Worm (Caenorhabditis elegans) whole organism, L4 larva: ENCODE measurements around the gene ntp-1.

Source experiments
- F44E2.7 ChIP-seq: fragments of 200-800 bp; sonication (Bioruptor generic); IDR thresholded peaks from 2 replicates; pipeline ENCODE4 v2.1.2; 2022; ENCODE audit warnings: missing genetic modification characterization, missing compliant biosample characterization
- ceh-28 ChIP-seq: fragments of 150-350 bp; optimal IDR thresholded peaks from 2 replicates; lab custom pipeline; 2014; ENCODE audit warnings: missing biosample characterization, missing genetic modification reagents, missing genetic modification characterization
- ceh-44 ChIP-seq: fragments of 200-800 bp; sonication (Bioruptor generic); IDR thresholded peaks from 2 replicates; pipeline ENCODE4 v1.3.6; 2022; ENCODE audit warnings: missing genetic modification reagents, missing genetic modification characterization, missing compliant biosample characterization
- fos-1 ChIP-seq: fragments of 150-350 bp; optimal IDR thresholded peaks from 2 replicates; lab custom pipeline; 2014; ENCODE audit warnings: missing biosample characterization, missing genetic modification characterization
- hlh-30 ChIP-seq: sonication (generic microtip); optimal IDR thresholded peaks from 2 replicates; lab custom pipeline; 2017; ENCODE audit warnings: antibody characterized with exemption, mild to moderate bottlenecking, missing genetic modification characterization, missing compliant biosample characterization; ENCODE audit not compliant: insufficient read depth
- nhr-111 ChIP-seq: fragments of 200-800 bp; sonication (Bioruptor generic); optimal IDR thresholded peaks from 2 replicates; lab custom pipeline; 2018; ENCODE audit warnings: mild to moderate bottlenecking, missing genetic modification characterization, missing compliant biosample characterization
- vab-7 ChIP-seq: fragments of 200-800 bp; sonication (Bioruptor generic); IDR thresholded peaks from 2 replicates; pipeline ENCODE4 v1.3.6; 2022; ENCODE audit warnings: missing genetic modification reagents, missing genetic modification characterization, missing compliant biosample characterization
- zag-1 ChIP-seq: fragments of 150-350 bp; optimal IDR thresholded peaks from 2 replicates; lab custom pipeline; 2014; ENCODE audit warnings: missing biosample characterization, missing genetic modification characterization

DNA sequence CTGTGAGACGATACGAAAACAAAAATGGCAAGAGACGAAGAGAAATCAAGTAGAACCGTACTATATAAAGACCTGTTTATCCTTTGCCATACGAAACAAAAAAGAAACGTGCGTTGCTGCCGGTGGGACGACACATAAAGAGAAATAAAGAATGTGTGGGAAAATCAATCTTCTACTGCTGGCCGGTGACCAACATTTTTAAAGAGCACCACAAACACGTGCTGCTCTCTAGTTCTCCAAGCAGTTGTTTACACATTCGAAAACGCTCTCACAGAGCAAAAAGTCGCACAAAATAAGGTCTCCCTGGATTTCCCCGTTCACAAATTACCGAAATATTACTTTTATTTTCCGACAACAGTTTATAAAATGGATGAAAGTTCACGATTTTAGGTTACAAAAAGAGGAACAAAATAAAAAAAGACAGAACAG, 5.1 kb downstream of the ntp-1 start, which contains the start of gene imp-3:
- no peak for TF ChIP-seq ceh-44 (GFP tag; lab: Robert Waterston, UW)
- TF ChIP-seq zag-1 (tag; lab: Kevin White, UChicago), result no peak
- peak; percentile 81 for TF ChIP-seq hlh-30 (tag; lab: Kevin White, UChicago)
- peak; percentile 40 for TF ChIP-seq nhr-111 (GFP tag; lab: Kevin White, UChicago)
- no peak for TF ChIP-seq F44E2.7 (GFP tag; lab: Robert Waterston, UW)
- no peak for TF ChIP-seq ceh-28
- TF ChIP-seq vab-7 (GFP tag; lab: Robert Waterston, UW), result no peak
- no peak for TF ChIP-seq fos-1
